1 fruit fly cellular context compared by ENCODE assay signal in the genomic region with DNA sequence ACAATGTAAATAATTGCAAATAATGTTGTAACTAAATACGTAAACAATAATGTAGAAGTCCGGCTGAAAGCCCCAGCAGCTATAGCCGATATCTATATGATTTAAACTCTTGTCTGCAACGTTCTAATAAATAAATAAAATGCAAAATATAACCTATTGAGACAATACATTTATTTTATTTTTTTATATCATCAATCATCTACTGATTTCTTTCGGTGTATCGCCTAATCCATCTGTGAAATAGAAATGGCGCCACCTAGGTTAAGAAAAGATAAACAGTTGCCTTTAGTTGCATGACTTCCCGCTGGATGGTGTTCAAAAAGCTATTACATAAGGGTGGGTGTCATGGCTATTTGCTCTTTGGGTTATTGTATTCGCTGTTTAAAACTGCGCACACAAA.
A peak's percentile ranks its signal among the peaks of the same experiment; 100 is the strongest.
TF ChIP-seq lines count a peak whose summit lies in the region.

No protein-coding gene starts in this region.

TF ChIP-seq in whole organism, embryonic, 481 proteins besides CTCF, POLR2A, EP300 and RAD21 (continued from another document and continues in another):
- no peak for TF ChIP-seq Lpt (GFP tag; optimal IDR thresholded peaks at IDR 0.05; lab: Kevin White, UChicago)
- TF ChIP-seq Asciz (GFP tag; optimal IDR thresholded peaks at IDR 0.05; lab: Kevin White, UChicago) = peak; percentile 95
- peak; percentile 99 for TF ChIP-seq CG31441 (GFP tag; IDR thresholded peaks at IDR 0.05; lab: Robert Waterston, UW)
- TF ChIP-seq dmrt99B (tag; optimal IDR thresholded peaks at IDR 0.05; lab: Kevin White, UChicago) = peak; percentile 96
- peak; percentile 34 for TF ChIP-seq CG3163 (GFP tag; optimal IDR thresholded peaks at IDR 0.05; lab: Kevin White, UChicago)
- TF ChIP-seq Hr51 (GFP tag; optimal IDR thresholded peaks at IDR 0.05; lab: Kevin White, UChicago) = peak; percentile 89 to 97
- peak; percentile 77 for TF ChIP-seq crc (GFP tag; optimal IDR thresholded peaks at IDR 0.05; lab: Kevin White, UChicago)
- TF ChIP-seq Bgb (GFP tag; IDR thresholded peaks at IDR 0.05; lab: Robert Waterston, UW; ENCODE audit: partially characterized antibody) = no peak
- TF ChIP-seq Neu2 (GFP tag; optimal IDR thresholded peaks at IDR 0.05; lab: Kevin White, UChicago; ENCODE audit: borderline replicate concordance) = peak; percentile 30
- TF ChIP-seq CG8359 (GFP tag; optimal IDR thresholded peaks at IDR 0.05; lab: Kevin White, UChicago; ENCODE audit: borderline replicate concordance) = peak; percentile 88
- peak; percentile 89 for TF ChIP-seq CG14050 (GFP tag; IDR thresholded peaks at IDR 0.05; lab: Robert Waterston, UW)
- TF ChIP-seq Nf-YC (tag; optimal IDR thresholded peaks at IDR 0.05; lab: Kevin White, UChicago) = peak; percentile 89
- peak; percentile 59 for TF ChIP-seq her (GFP tag; optimal IDR thresholded peaks at IDR 0.05; lab: Kevin White, UChicago)
- TF ChIP-seq Drgx (GFP tag; IDR thresholded peaks at IDR 0.05; lab: Robert Waterston, UW) = peak; percentile 96
- TF ChIP-seq lab (GFP tag; optimal IDR thresholded peaks at IDR 0.05; lab: Kevin White, UChicago) = peak; percentile 97
- no peak for TF ChIP-seq CG16813 (GFP tag; IDR thresholded peaks at IDR 0.05; lab: Robert Waterston, UW; ENCODE audit: partially characterized antibody)
- peak; percentile 89 for TF ChIP-seq sisA (GFP tag; IDR thresholded peaks at IDR 0.05; lab: Robert Waterston, UW)
- no peak for TF ChIP-seq prd (optimal IDR thresholded peaks at IDR 0.05; lab: Kevin White, UChicago)
- peak; percentile 91 for TF ChIP-seq prd (GFP tag; IDR thresholded peaks at IDR 0.05; lab: Robert Waterston, UW)
- no peak for TF ChIP-seq HmgD (GFP tag; optimal IDR thresholded peaks at IDR 0.05; lab: Kevin White, UChicago)
- peak; percentile 66 for TF ChIP-seq bigmax (GFP tag; optimal IDR thresholded peaks at IDR 0.05; lab: Kevin White, UChicago)
- TF ChIP-seq CG12071 (GFP tag; optimal IDR thresholded peaks at IDR 0.05; lab: Kevin White, UChicago) = peak; percentile 96
- peak; percentile 9 for TF ChIP-seq yki (optimal IDR thresholded peaks at IDR 0.05; lab: Kevin White, UChicago)
- peak; percentile 92 for TF ChIP-seq CG1529 (GFP tag; optimal IDR thresholded peaks at IDR 0.05; lab: Kevin White, UChicago)
- peak; percentile 95 for TF ChIP-seq CG10147 (GFP tag; optimal IDR thresholded peaks at IDR 0.05; lab: Kevin White, UChicago)
- peak; percentile 97 for TF ChIP-seq CG17359 (tag; optimal IDR thresholded peaks at IDR 0.05; lab: Kevin White, UChicago)
- TF ChIP-seq CG2116 (GFP tag; optimal IDR thresholded peaks at IDR 0.05; lab: Kevin White, UChicago) = peak; percentile 84
- peak; percentile 96 for TF ChIP-seq zen (tag; optimal IDR thresholded peaks at IDR 0.05; lab: Kevin White, UChicago)
- peak; percentile 64 for TF ChIP-seq CHES-1-like (GFP tag; optimal IDR thresholded peaks at IDR 0.05; lab: Kevin White, UChicago)
- TF ChIP-seq CG10565 (GFP tag; optimal IDR thresholded peaks at IDR 0.05; lab: Kevin White, UChicago) = peak; percentile 86
- TF ChIP-seq CG9876 (GFP tag; optimal IDR thresholded peaks at IDR 0.05; lab: Kevin White, UChicago) = peak; percentile 22
- TF ChIP-seq ftz-f1 (GFP tag; optimal IDR thresholded peaks at IDR 0.05; lab: Kevin White, UChicago) = peak; percentile 8
- TF ChIP-seq croc (GFP tag; conservative IDR thresholded peaks at IDR 0.05; lab: Robert Waterston, UW) = peak; percentile 73
- TF ChIP-seq salm (tag; optimal IDR thresholded peaks at IDR 0.05; lab: Kevin White, UChicago) = peak; percentile 97
- peak; percentile 82 for TF ChIP-seq CG1647 (GFP tag; optimal IDR thresholded peaks at IDR 0.05; lab: Kevin White, UChicago)
- no peak for TF ChIP-seq CG34224 (GFP tag; IDR thresholded peaks at IDR 0.05; lab: Robert Waterston, UW; ENCODE audit: partially characterized antibody)
- TF ChIP-seq crp (GFP tag; optimal IDR thresholded peaks at IDR 0.05; lab: Kevin White, UChicago) = peak in 1 of 2 experiments; percentile 64
- TF ChIP-seq Bdp1 (GFP tag; optimal IDR thresholded peaks at IDR 0.05; lab: Kevin White, UChicago) = peak; percentile 75
- TF ChIP-seq CG34376 (GFP tag; optimal IDR thresholded peaks at IDR 0.05; lab: Kevin White, UChicago) = peak; percentile 97
- peak; percentile 82 for TF ChIP-seq vfl (GFP tag; optimal IDR thresholded peaks at IDR 0.05; lab: Kevin White, UChicago)
- peak; percentile 96 for TF ChIP-seq run (tag; optimal IDR thresholded peaks at IDR 0.05; lab: Kevin White, UChicago)
- TF ChIP-seq tup (GFP tag; optimal IDR thresholded peaks at IDR 0.05; lab: Kevin White, UChicago) = peak; percentile 76
- TF ChIP-seq gem (tag; optimal IDR thresholded peaks at IDR 0.05; lab: Kevin White, UChicago) = peak; percentile 97
- peak; percentile 82 for TF ChIP-seq exex (tag; optimal IDR thresholded peaks at IDR 0.05; lab: Kevin White, UChicago)
- no peak for TF ChIP-seq Hr39 (optimal IDR thresholded peaks at IDR 0.05; lab: Kevin White, UChicago)
- TF ChIP-seq sc (optimal IDR thresholded peaks at IDR 0.05; lab: Kevin White, UChicago) = no peak
- TF ChIP-seq sc (GFP tag; optimal IDR thresholded peaks at IDR 0.05; lab: Kevin White, UChicago) = peak; percentile 89
- peak; percentile 90 for TF ChIP-seq Hsf (GFP tag; optimal IDR thresholded peaks at IDR 0.05; lab: Kevin White, UChicago)
- TF ChIP-seq slbo (GFP tag; IDR thresholded peaks at IDR 0.05; lab: Robert Waterston, UW) = peak; percentile 95
- peak; percentile 52 for TF ChIP-seq dm (GFP tag; optimal IDR thresholded peaks at IDR 0.05; lab: Kevin White, UChicago)
- TF ChIP-seq Dip2 (GFP tag; IDR thresholded peaks at IDR 0.05; lab: Robert Waterston, UW) = peak; percentile 89
- TF ChIP-seq CG7963 (GFP tag; IDR thresholded peaks at IDR 0.05; lab: Robert Waterston, UW; ENCODE audit: partially characterized antibody) = no peak
- peak; percentile 96 for TF ChIP-seq Meics (GFP tag; optimal IDR thresholded peaks at IDR 0.05; lab: Kevin White, UChicago)
- TF ChIP-seq stwl (tag; optimal IDR thresholded peaks at IDR 0.05; lab: Kevin White, UChicago) = peak; percentile 63
- peak; percentile 79 for TF ChIP-seq CG12155 (GFP tag; optimal IDR thresholded peaks at IDR 0.05; lab: Kevin White, UChicago)
- peak; percentile 71 for TF ChIP-seq CG7928 (GFP tag; optimal IDR thresholded peaks at IDR 0.05; lab: Kevin White, UChicago)
- peak; percentile 72 for TF ChIP-seq CG4360 (GFP tag; IDR thresholded peaks at IDR 0.05; lab: Robert Waterston, UW)
- TF ChIP-seq CG4617 (GFP tag; optimal IDR thresholded peaks at IDR 0.05; lab: Kevin White, UChicago; ENCODE audit: borderline replicate concordance) = peak; percentile 69
- peak; percentile 94 for TF ChIP-seq NFAT (GFP tag; IDR thresholded peaks at IDR 0.05; lab: Robert Waterston, UW)
- TF ChIP-seq slp2 (GFP tag; optimal IDR thresholded peaks at IDR 0.05; lab: Kevin White, UChicago) = peak; percentile 73
- TF ChIP-seq CG7987 (GFP tag; optimal IDR thresholded peaks at IDR 0.05; lab: Kevin White, UChicago) = peak; percentile 86
- TF ChIP-seq hbn (GFP tag; IDR thresholded peaks at IDR 0.05; lab: Robert Waterston, UW; ENCODE audit: partially characterized antibody) = no peak
- peak; percentile 88 for TF ChIP-seq C15 (GFP tag; IDR thresholded peaks at IDR 0.05; lab: Robert Waterston, UW)
- peak; percentile 94 for TF ChIP-seq ac (GFP tag; optimal IDR thresholded peaks at IDR 0.05; lab: Kevin White, UChicago)
- peak; percentile 95 for TF ChIP-seq CG4328 (GFP tag; optimal IDR thresholded peaks at IDR 0.05; lab: Kevin White, UChicago)
- peak; percentile 18 for TF ChIP-seq CG15073 (GFP tag; optimal IDR thresholded peaks at IDR 0.05; lab: Kevin White, UChicago)
- peak; percentile 87 for TF ChIP-seq tio (GFP tag; optimal IDR thresholded peaks at IDR 0.05; lab: Kevin White, UChicago)
- peak; percentile 46 for TF ChIP-seq pzg (GFP tag; optimal IDR thresholded peaks at IDR 0.05; lab: Kevin White, UChicago)
- peak; percentile 72 for TF ChIP-seq disco-r (GFP tag; optimal IDR thresholded peaks at IDR 0.05; lab: Kevin White, UChicago)
- no peak for TF ChIP-seq eve (GFP tag; optimal IDR thresholded peaks at IDR 0.05; lab: Kevin White, UChicago)
- TF ChIP-seq ems (GFP tag; optimal IDR thresholded peaks at IDR 0.05; lab: Kevin White, UChicago) = peak; percentile 92
- TF ChIP-seq bbx (GFP tag; IDR thresholded peaks at IDR 0.05; lab: Robert Waterston, UW; ENCODE audit: partially characterized antibody) = no peak
- TF ChIP-seq en (GFP tag; optimal IDR thresholded peaks at IDR 0.05; lab: Kevin White, UChicago) = peak; percentile 24
- no peak for TF ChIP-seq dan (GFP tag; IDR thresholded peaks at IDR 0.05; lab: Robert Waterston, UW)
- peak; percentile 89 for TF ChIP-seq Six4 (GFP tag; optimal IDR thresholded peaks at IDR 0.05; lab: Kevin White, UChicago)
- TF ChIP-seq CG4707 (GFP tag; optimal IDR thresholded peaks at IDR 0.05; lab: Kevin White, UChicago) = peak; percentile 93
- TF ChIP-seq CG2875 (GFP tag; optimal IDR thresholded peaks at IDR 0.05; lab: Kevin White, UChicago) = peak; percentile 93
- TF ChIP-seq bowl (GFP tag; IDR thresholded peaks at IDR 0.05; lab: Robert Waterston, UW) = peak; percentile 87
- peak; percentile 88 for TF ChIP-seq ap (GFP tag; IDR thresholded peaks at IDR 0.05; lab: Robert Waterston, UW)
- TF ChIP-seq Trl (optimal IDR thresholded peaks at IDR 0.05; lab: Kevin White, UChicago) = no peak
- peak; percentile 79 for TF ChIP-seq Trl (GFP tag; optimal IDR thresholded peaks at IDR 0.05; lab: Kevin White, UChicago)
- TF ChIP-seq fd102C (GFP tag; optimal IDR thresholded peaks at IDR 0.05; lab: Kevin White, UChicago) = peak; percentile 92
- TF ChIP-seq CG17912 (GFP tag; optimal IDR thresholded peaks at IDR 0.05; lab: Kevin White, UChicago) = peak; percentile 80
- TF ChIP-seq fd64A (GFP tag; optimal IDR thresholded peaks at IDR 0.05; lab: Kevin White, UChicago) = peak; percentile 88
- peak; percentile 96 for TF ChIP-seq nmo (GFP tag; optimal IDR thresholded peaks at IDR 0.05; lab: Kevin White, UChicago)
- peak; percentile 91 for TF ChIP-seq schlank (tag; optimal IDR thresholded peaks at IDR 0.05; lab: Kevin White, UChicago)
- peak; percentile 89 for TF ChIP-seq CG6683 (GFP tag; optimal IDR thresholded peaks at IDR 0.05; lab: Kevin White, UChicago)
- TF ChIP-seq CG1602 (GFP tag; optimal IDR thresholded peaks at IDR 0.05; lab: Kevin White, UChicago) = peak; percentile 86
- TF ChIP-seq odd (GFP tag; optimal IDR thresholded peaks at IDR 0.05; lab: Kevin White, UChicago) = peak; percentile 98
- TF ChIP-seq Adf1 (GFP tag; IDR thresholded peaks at IDR 0.05; lab: Robert Waterston, UW) = peak; percentile 72
- TF ChIP-seq CG4854 (GFP tag; optimal IDR thresholded peaks at IDR 0.05; lab: Kevin White, UChicago) = peak; percentile 92
- peak; percentile 93 for TF ChIP-seq CG6689 (GFP tag; IDR thresholded peaks at IDR 0.05; lab: Robert Waterston, UW)
- peak; percentile 59; the same call in 1 of the 3 replicates for TF ChIP-seq z (GFP tag; IDR thresholded peaks at IDR 0.05; lab: Robert Waterston, UW)
- peak; percentile 94 for TF ChIP-seq CG34422 (GFP tag; IDR thresholded peaks at IDR 0.05; lab: Robert Waterston, UW)
- peak; percentile 97 for TF ChIP-seq PHDP (tag; optimal IDR thresholded peaks at IDR 0.05; lab: Kevin White, UChicago)
- peak; percentile 97 for TF ChIP-seq CG18262 (tag; optimal IDR thresholded peaks at IDR 0.05; lab: Kevin White, UChicago)
- TF ChIP-seq unc-4 (GFP tag; IDR thresholded peaks at IDR 0.05; lab: Robert Waterston, UW; ENCODE audit: partially characterized antibody) = no peak
- TF ChIP-seq CG43689 (GFP tag; IDR thresholded peaks at IDR 0.05; lab: Robert Waterston, UW) = peak; percentile 71
- peak; percentile 96 for TF ChIP-seq Rfx (GFP tag; IDR thresholded peaks at IDR 0.05; lab: Robert Waterston, UW)
- TF ChIP-seq Hey (tag; optimal IDR thresholded peaks at IDR 0.05; lab: Kevin White, UChicago) = peak; percentile 77
- TF ChIP-seq CG7839 (tag; optimal IDR thresholded peaks at IDR 0.05; lab: Kevin White, UChicago) = peak; percentile 97
- peak; percentile 70 for TF ChIP-seq gt (GFP tag; IDR thresholded peaks at IDR 0.05; lab: Robert Waterston, UW)
- peak; percentile 88 for TF ChIP-seq H2.0 (GFP tag; IDR thresholded peaks at IDR 0.05; lab: Robert Waterston, UW)
- TF ChIP-seq Sry-δ (GFP tag; optimal IDR thresholded peaks at IDR 0.05; lab: Kevin White, UChicago) = peak; percentile 28
- peak; percentile 85 for TF ChIP-seq Max (GFP tag; optimal IDR thresholded peaks at IDR 0.05; lab: Kevin White, UChicago)
- peak; percentile 93 for TF ChIP-seq HLH3B (GFP tag; IDR thresholded peaks at IDR 0.05; lab: Robert Waterston, UW)
- peak; percentile 88 for TF ChIP-seq MBD-R2 (GFP tag; IDR thresholded peaks at IDR 0.05; lab: Robert Waterston, UW)
- peak; percentile 83 for TF ChIP-seq CG18764 (GFP tag; optimal IDR thresholded peaks at IDR 0.05; lab: Kevin White, UChicago)
- peak; percentile 96 for TF ChIP-seq stc (GFP tag; IDR thresholded peaks at IDR 0.05; lab: Robert Waterston, UW)
- peak; percentile 92 for TF ChIP-seq Oaz (GFP tag; IDR thresholded peaks at IDR 0.05; lab: Robert Waterston, UW)
- peak; percentile 72 for TF ChIP-seq tx (GFP tag; optimal IDR thresholded peaks at IDR 0.05; lab: Kevin White, UChicago)
- TF ChIP-seq ttk (GFP tag; IDR thresholded peaks at IDR 0.05; lab: Robert Waterston, UW) = peak; percentile 90
- peak; percentile 76 for TF ChIP-seq Atf-2 (GFP tag; optimal IDR thresholded peaks at IDR 0.05; lab: Kevin White, UChicago)
- peak; percentile 87 for TF ChIP-seq Mrtf (GFP tag; IDR thresholded peaks at IDR 0.05; lab: Robert Waterston, UW)
- TF ChIP-seq CG17802 (tag; optimal IDR thresholded peaks at IDR 0.05; lab: Kevin White, UChicago) = peak; percentile 83
- TF ChIP-seq CG8388 (GFP tag; optimal IDR thresholded peaks at IDR 0.05; lab: Kevin White, UChicago) = peak; percentile 95
- TF ChIP-seq peb (GFP tag; IDR thresholded peaks at IDR 0.05; lab: Robert Waterston, UW) = peak; percentile 76
- TF ChIP-seq zf30C (GFP tag; optimal IDR thresholded peaks at IDR 0.05; lab: Kevin White, UChicago) = peak; percentile 98
- peak; percentile 75 for TF ChIP-seq CG16863 (GFP tag; optimal IDR thresholded peaks at IDR 0.05; lab: Kevin White, UChicago)
- TF ChIP-seq Hand (GFP tag; optimal IDR thresholded peaks at IDR 0.05; lab: Kevin White, UChicago) = peak; percentile 94
- peak; percentile 98 for TF ChIP-seq CG8924 (tag; optimal IDR thresholded peaks at IDR 0.05; lab: Kevin White, UChicago)
- peak; percentile 97 for TF ChIP-seq unpg (GFP tag; optimal IDR thresholded peaks at IDR 0.05; lab: Kevin White, UChicago)
- peak; percentile 69 for TF ChIP-seq repo (GFP tag; optimal IDR thresholded peaks at IDR 0.05; lab: Kevin White, UChicago)
- TF ChIP-seq CG30403 (GFP tag; optimal IDR thresholded peaks at IDR 0.05; lab: Kevin White, UChicago) = peak; percentile 93
- TF ChIP-seq ara (GFP tag; IDR thresholded peaks at IDR 0.05; lab: Robert Waterston, UW) = peak; percentile 92
- peak; percentile 96 for TF ChIP-seq caup (GFP tag; optimal IDR thresholded peaks at IDR 0.05; lab: Kevin White, UChicago; ENCODE audit: severe bottlenecking)
